Worm (Caenorhabditis elegans) whole organism, young adult: Measurements from ENCODE around the gene mesp-1.

Experiments
- B0336.3 ChIP-seq: fragments of 200-800 bp; sonication (Bioruptor generic); IDR thresholded peaks from 2 replicates; pipeline ENCODE4 v1.3.6; 2022; ENCODE audit warnings: missing genetic modification characterization, missing compliant biosample characterization
- D2030.7 ChIP-seq: fragments of 200-800 bp; sonication (Bioruptor generic); IDR thresholded peaks from 2 replicates; pipeline ENCODE4 v1.3.6; 2022; ENCODE audit warnings: missing genetic modification reagents, missing genetic modification characterization, missing compliant biosample characterization
- K11D2.4 ChIP-seq: fragments of 200-800 bp; sonication (Bioruptor generic); IDR thresholded peaks from 2 replicates; pipeline ENCODE4 v1.3.6; 2022; ENCODE audit warnings: missing genetic modification reagents, missing genetic modification characterization, missing compliant biosample characterization
- ceh-58 ChIP-seq: fragments of 200-800 bp; sonication (Bioruptor generic); IDR thresholded peaks from 2 replicates; pipeline ENCODE4 v1.3.6; 2022; ENCODE audit warnings: missing genetic modification characterization, missing compliant biosample characterization
- gei-17 ChIP-seq: fragments of 200-800 bp; sonication (Bioruptor generic); optimal IDR thresholded peaks from 2 replicates; lab custom pipeline; 2018; ENCODE audit warnings: mild to moderate bottlenecking, missing genetic modification characterization, missing compliant biosample characterization
- unc-130 ChIP-seq: sonication (generic microtip); optimal IDR thresholded peaks from 2 replicates; lab custom pipeline; 2016; ENCODE audit warnings: missing genetic modification reagents, missing genetic modification characterization, missing compliant biosample characterization
- unc-62 ChIP-seq: fragments of 150-350 bp; optimal IDR thresholded peaks from 2 replicates; lab custom pipeline; 2014; ENCODE audit warnings: missing biosample characterization, missing genetic modification reagents, missing genetic modification characterization

DNA sequence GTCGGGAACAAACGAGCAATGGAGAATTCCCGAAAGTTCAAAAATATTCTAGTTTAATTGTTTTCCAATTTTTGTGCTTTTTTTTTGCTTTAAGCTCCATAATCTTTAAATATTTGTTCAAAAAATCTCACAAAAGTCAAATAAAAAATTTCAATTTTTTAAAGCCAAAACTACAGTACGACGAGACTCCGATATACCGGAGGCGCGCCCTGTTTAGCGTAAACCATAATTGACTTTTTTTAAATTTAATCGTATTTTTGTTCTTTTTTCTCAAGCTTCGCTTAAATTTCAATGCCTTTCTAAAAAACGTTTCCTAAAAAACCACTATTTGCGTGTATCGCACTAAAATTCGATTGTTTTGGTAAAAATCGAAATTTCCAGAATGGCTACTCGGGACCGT lies 42.2 kb upstream of the mesp-1 start, which contains the start of gene syx-4:
- TF ChIP-seq unc-62 (GFP tag; lab: Kevin White, UChicago), result no peak
- no peak for TF ChIP-seq unc-130 (GFP tag; lab: Kevin White, UChicago)
- no peak for TF ChIP-seq K11D2.4 (GFP tag; lab: Robert Waterston, UW)
- TF ChIP-seq gei-17, result no peak
- TF ChIP-seq D2030.7 (GFP tag; lab: Robert Waterston, UW), result no peak
- no peak for TF ChIP-seq ceh-58 (GFP tag; lab: Robert Waterston, UW)
- TF ChIP-seq B0336.3 (GFP tag; lab: Robert Waterston, UW), result no peak
